Fruit fly (Drosophila melanogaster): Measurements from ENCODE around the gene CG3740.

DNA sequence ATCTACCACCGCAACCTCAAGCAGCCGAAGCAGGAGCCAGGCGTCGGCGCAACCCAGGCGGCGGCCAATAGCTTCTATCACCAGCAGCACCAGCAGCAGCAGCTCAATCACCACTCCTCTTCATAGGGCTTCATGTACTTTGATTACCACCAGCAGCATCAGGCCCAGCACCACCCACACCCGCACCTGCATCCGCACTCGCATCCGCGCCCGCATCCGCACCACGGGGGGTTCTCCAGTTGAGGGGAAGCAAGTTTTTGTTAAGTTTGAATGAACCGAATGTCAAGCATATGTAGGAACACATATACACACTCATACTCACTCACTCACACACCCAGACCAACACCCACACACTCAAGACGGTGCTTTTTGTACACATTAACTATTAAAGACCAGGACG lies 25.5 kb downstream of the CG3740 start:
- TF ChIP-seq CG4318 (GFP tag; optimal IDR thresholded peaks at IDR 0.05): no peak
- no peak for TF ChIP-seq CG31627 (GFP tag; optimal IDR thresholded peaks at IDR 0.05)
